Fruit fly (Drosophila melanogaster) whole organism, pupa: Measurements from ENCODE around the gene Prosalpha4T1.

Experiments used
- CG10348 ChIP-seq: fragments of 200-800 bp; sonication (Bioruptor generic); IDR thresholded peaks from 2 replicates; pipeline ENCODE4 v1.3.6; 2022; ENCODE audit warnings: missing biosample characterization, missing genetic modification characterization
- CG12605 ChIP-seq: fragments of 200-800 bp; sonication (Bioruptor generic); IDR thresholded peaks from 2 replicates; pipeline ENCODE4 v1.3.6; 2022; ENCODE audit warnings: missing biosample characterization, missing genetic modification characterization
- CG13204 ChIP-seq: fragments of 200-800 bp; sonication (Bioruptor generic); optimal IDR thresholded peaks from 2 replicates; lab custom pipeline; 2018; ENCODE audit warnings: missing biosample characterization, mild to moderate bottlenecking, missing genetic modification characterization, moderate library complexity
- CG14655 ChIP-seq: fragments of 200-800 bp; sonication (Bioruptor generic); optimal IDR thresholded peaks from 3 replicates; lab custom pipeline; 2017; ENCODE audit warnings: mild to moderate bottlenecking, missing biosample characterization, missing genetic modification reagents, missing genetic modification characterization
- CG15710 ChIP-seq: fragments of 200-800 bp; sonication (Bioruptor generic); optimal IDR thresholded peaks from 2 replicates; lab custom pipeline; 2018; ENCODE audit warnings: missing biosample characterization, mild to moderate bottlenecking, missing genetic modification characterization, moderate library complexity
- CG17806 ChIP-seq: fragments of 200-800 bp; sonication (Bioruptor generic); optimal IDR thresholded peaks from 2 replicates; lab custom pipeline; 2018; ENCODE audit warnings: missing biosample characterization, mild to moderate bottlenecking, missing genetic modification characterization, moderate library complexity
- CG32121 ChIP-seq: fragments of 200-800 bp; sonication (Bioruptor generic); IDR thresholded peaks from 2 replicates; pipeline ENCODE4 v1.3.6; 2022; ENCODE audit warnings: missing biosample characterization, missing genetic modification characterization
- CG34367 ChIP-seq: fragments of 200-800 bp; sonication (Bioruptor generic); optimal IDR thresholded peaks from 2 replicates; lab custom pipeline; 2018; ENCODE audit warnings: missing biosample characterization, mild to moderate bottlenecking, missing genetic modification characterization
- CG4496 ChIP-seq: fragments of 200-800 bp; sonication (Bioruptor generic); IDR thresholded peaks from 3 replicates; pipeline ENCODE4 v1.3.6; 2022; ENCODE audit warnings: missing biosample characterization, missing genetic modification characterization
- CG8159 ChIP-seq: fragments of 200-800 bp; sonication (Bioruptor generic); optimal IDR thresholded peaks from 3 replicates; lab custom pipeline; 2018; ENCODE audit warnings: missing biosample characterization, mild to moderate bottlenecking, missing genetic modification characterization, moderate library complexity
- CG8301 ChIP-seq: fragments of 200-800 bp; sonication (Bioruptor generic); optimal IDR thresholded peaks from 2 replicates; lab custom pipeline; 2018; ENCODE audit warnings: missing biosample characterization, mild to moderate bottlenecking, missing genetic modification characterization
- CG9948 ChIP-seq: fragments of 200-800 bp; sonication (Bioruptor generic); optimal IDR thresholded peaks from 2 replicates; lab custom pipeline; 2018; ENCODE audit warnings: missing biosample characterization, mild to moderate bottlenecking, missing genetic modification characterization, moderate library complexity
- D1 ChIP-seq: fragments of 200-800 bp; sonication (Bioruptor generic); optimal IDR thresholded peaks from 2 replicates; lab custom pipeline; 2018; ENCODE audit warnings: missing biosample characterization, mild to moderate bottlenecking, missing genetic modification characterization, moderate library complexity
- EcR ChIP-seq: fragments of 200-800 bp; sonication (Bioruptor generic); optimal IDR thresholded peaks from 3 replicates; lab custom pipeline; 2019; ENCODE audit warnings: missing biosample characterization, missing genetic modification characterization, mild to moderate bottlenecking, moderate library complexity, missing genetic modification reagents
- Ets98B ChIP-seq: fragments of 200-800 bp; sonication (Bioruptor generic); IDR thresholded peaks from 2 replicates; pipeline ENCODE4 v1.3.6; 2022; ENCODE audit warnings: missing biosample characterization, missing genetic modification characterization
- Pif1A ChIP-seq: fragments of 200-800 bp; sonication (Bioruptor generic); optimal IDR thresholded peaks from 3 replicates; lab custom pipeline; 2016; ENCODE audit warnings: missing biosample characterization, missing genetic modification characterization
- Pif1B ChIP-seq: fragments of 200-800 bp; sonication (Bioruptor generic); optimal IDR thresholded peaks from 3 replicates; lab custom pipeline; 2016; ENCODE audit warnings: missing biosample characterization, missing genetic modification characterization
- Snoo ChIP-seq: fragments of 200-800 bp; sonication (Bioruptor generic); optimal IDR thresholded peaks from 3 replicates; lab custom pipeline; 2017; ENCODE audit warnings: missing biosample characterization, mild to moderate bottlenecking, missing genetic modification characterization, inconsistent platforms
- fd96Ca ChIP-seq: fragments of 200-800 bp; sonication (Bioruptor generic); IDR thresholded peaks from 3 replicates; pipeline ENCODE4 v1.3.6; 2022; ENCODE audit warnings: missing biosample characterization, missing genetic modification characterization
- gl ChIP-seq: fragments of 200-800 bp; sonication (Bioruptor generic); optimal IDR thresholded peaks from 2 replicates; lab custom pipeline; 2018; ENCODE audit warnings: missing biosample characterization, mild to moderate bottlenecking, missing genetic modification characterization
- rn ChIP-seq: fragments of 200-800 bp; sonication (Bioruptor generic); IDR thresholded peaks from 2 replicates; pipeline ENCODE4 v1.3.6; 2022; ENCODE audit warnings: missing biosample characterization, missing genetic modification characterization

Prosalpha4T1 gene

DNA sequence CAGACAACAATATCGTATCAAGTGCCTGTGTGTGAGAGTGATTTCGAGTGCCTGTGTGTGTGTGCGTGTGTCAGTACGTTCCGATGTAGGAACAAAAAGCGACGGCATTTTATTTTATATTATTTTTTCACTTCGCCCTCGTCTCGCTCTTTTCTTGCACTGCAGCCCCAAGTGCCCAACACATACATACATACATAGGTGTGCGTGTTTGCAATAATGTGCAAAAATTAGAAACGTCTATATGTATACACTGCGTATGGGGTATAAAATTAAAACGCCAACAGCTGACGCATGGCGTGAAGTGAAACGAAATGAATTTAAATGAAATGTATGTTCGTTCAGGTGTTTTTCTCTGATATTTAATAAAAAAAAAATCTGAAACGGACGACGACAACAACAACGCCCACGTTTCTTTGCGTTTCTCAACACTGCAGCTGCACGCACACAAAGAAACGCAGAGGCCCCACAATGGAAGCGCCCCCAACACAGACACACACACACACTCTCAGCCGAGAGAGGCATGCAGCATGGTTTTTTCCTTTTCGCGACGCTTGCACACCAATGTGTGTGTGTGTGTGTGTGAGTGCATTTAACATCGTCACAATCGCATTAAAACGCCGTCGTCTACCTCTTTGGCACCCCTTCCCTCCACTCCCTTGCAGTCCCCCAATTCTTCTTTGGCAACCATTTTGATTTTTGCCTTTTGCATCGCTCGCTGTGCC is 35.0 kb upstream of the Prosalpha4T1 start:
- TF ChIP-seq Pif1A (GFP tag; lab: Kevin White, UChicago) (peak; percentile 69), CG4496 (GFP tag; lab: Robert Waterston, UW) (peak; percentile 36; the same call in 2 of the 3 replicates), CG15710 (tag; lab: Kevin White, UChicago) (peak; percentile 42), CG14655 (GFP tag; lab: Kevin White, UChicago) (peak; percentile 65), fd96Ca (peak; percentile 77; the same call in 2 of the 3 replicates), Ets98B (GFP tag; lab: Robert Waterston, UW) (peak; percentile 63), CG17806 (tag; lab: Kevin White, UChicago) (peak; percentile 34), CG9948 (tag; lab: Kevin White, UChicago) (peak; percentile 39), CG13204 (GFP tag; lab: Kevin White, UChicago) (peak; percentile 61), Pif1B (GFP tag; lab: Kevin White, UChicago) (peak; percentile 63), CG8301 (peak; percentile 51), CG32121 (peak; percentile 69), CG12605 (GFP tag; lab: Robert Waterston, UW) (peak; percentile 59), D1 (tag; lab: Kevin White, UChicago) (peak; percentile 15), gl (tag; lab: Kevin White, UChicago) (peak; percentile 28), CG10348 (GFP tag; lab: Robert Waterston, UW) (0 out of 2 replicates have a peak, but pooled peaks have one; percentile 10), EcR (no peak), CG8159 (tag; lab: Kevin White, UChicago) (peak; percentile 54), Snoo (tag; lab: Kevin White, UChicago) (peak; percentile 10), CG34367 (peak; percentile 21), rn (GFP tag; lab: Robert Waterston, UW) (no peak)
- TF ChIP-seq, all 21 proteins: peak for 19

DNA sequence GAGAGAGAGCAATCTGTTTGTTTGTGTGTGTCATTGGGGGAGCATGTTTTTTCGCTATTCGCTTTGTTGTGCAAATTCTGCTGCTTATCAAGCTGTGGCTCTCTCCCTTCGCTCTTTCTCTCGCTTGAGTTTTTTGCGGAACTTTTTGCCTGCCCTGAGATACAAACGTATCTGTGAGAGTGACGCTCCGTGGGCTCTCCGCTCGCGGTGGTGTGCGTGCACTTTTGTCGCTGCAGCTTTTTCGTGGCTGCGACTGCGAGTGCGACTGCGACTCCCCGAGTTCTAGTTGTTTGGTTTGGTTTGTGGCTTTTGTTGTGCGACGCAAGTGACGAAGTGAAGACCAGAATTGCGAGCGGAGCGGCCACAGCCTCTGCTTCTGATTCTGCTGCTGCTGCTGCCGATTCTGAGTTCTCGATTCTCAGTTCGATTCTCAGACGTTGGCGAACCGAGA is 33.8 kb upstream of the Prosalpha4T1 start:
- TF ChIP-seq CG12605 (GFP tag; lab: Robert Waterston, UW) (peak; percentile 85), CG4496 (GFP tag; lab: Robert Waterston, UW) (peak; percentile 86), CG34367 (no peak), fd96Ca (peak; percentile 95), EcR (peak; percentile 18), CG8159 (tag; lab: Kevin White, UChicago) (no peak), CG17806 (tag; lab: Kevin White, UChicago) (no peak), gl (tag; lab: Kevin White, UChicago) (no peak), CG13204 (GFP tag; lab: Kevin White, UChicago) (peak; percentile 82), Pif1B (GFP tag; lab: Kevin White, UChicago) (peak; percentile 60), Ets98B (GFP tag; lab: Robert Waterston, UW) (peak; percentile 96), rn (GFP tag; lab: Robert Waterston, UW) (no peak), CG8301 (no peak), CG32121 (peak; percentile 93), Snoo (tag; lab: Kevin White, UChicago) (peak; percentile 31), Pif1A (GFP tag; lab: Kevin White, UChicago) (no peak), CG9948 (tag; lab: Kevin White, UChicago) (no peak), CG14655 (GFP tag; lab: Kevin White, UChicago) (no peak), CG15710 (tag; lab: Kevin White, UChicago) (no peak)

dm6 chr3R:20782104-20782654 is 33.3 kb upstream of the Prosalpha4T1 start:
- peak; percentile 79 for TF ChIP-seq Snoo (tag; lab: Kevin White, UChicago)
- TF ChIP-seq CG13204 (GFP tag; lab: Kevin White, UChicago), result peak; percentile 67
- peak; percentile 61 for TF ChIP-seq CG12605 (GFP tag; lab: Robert Waterston, UW)
- TF ChIP-seq CG15710 (tag; lab: Kevin White, UChicago), result peak; percentile 94
- TF ChIP-seq CG8159 (tag; lab: Kevin White, UChicago), result peak; percentile 96
- peak; percentile 88 for TF ChIP-seq CG34367
- TF ChIP-seq CG17806 (tag; lab: Kevin White, UChicago), result peak; percentile 96
- peak; percentile 54 for TF ChIP-seq gl (tag; lab: Kevin White, UChicago)
- peak; percentile 81; the same call in 2 of the 3 replicates for TF ChIP-seq CG4496 (GFP tag; lab: Robert Waterston, UW)
- TF ChIP-seq CG8301, result peak; percentile 90
- TF ChIP-seq Pif1A (GFP tag; lab: Kevin White, UChicago), result peak; percentile 79
- TF ChIP-seq fd96Ca, result 0 out of 3 replicates have a peak, but pooled peaks have one; percentile 27
- TF ChIP-seq CG32121, result peak; percentile 65
- TF ChIP-seq CG10348 (GFP tag; lab: Robert Waterston, UW), result no peak
- TF ChIP-seq D1 (tag; lab: Kevin White, UChicago), result peak; percentile 93
- no peak for TF ChIP-seq EcR
- TF ChIP-seq Ets98B (GFP tag; lab: Robert Waterston, UW), result peak; percentile 30; the same call in 1 of the 2 replicates
- peak; percentile 96 for TF ChIP-seq CG14655 (GFP tag; lab: Kevin White, UChicago)
- TF ChIP-seq Pif1B (GFP tag; lab: Kevin White, UChicago), result peak; percentile 81
- TF ChIP-seq CG9948 (tag; lab: Kevin White, UChicago), result peak; percentile 97
- peak; percentile 8; the same call in 1 of the 2 replicates for TF ChIP-seq rn (GFP tag; lab: Robert Waterston, UW)
- TF ChIP-seq, all 21 proteins: peak for 19

DNA sequence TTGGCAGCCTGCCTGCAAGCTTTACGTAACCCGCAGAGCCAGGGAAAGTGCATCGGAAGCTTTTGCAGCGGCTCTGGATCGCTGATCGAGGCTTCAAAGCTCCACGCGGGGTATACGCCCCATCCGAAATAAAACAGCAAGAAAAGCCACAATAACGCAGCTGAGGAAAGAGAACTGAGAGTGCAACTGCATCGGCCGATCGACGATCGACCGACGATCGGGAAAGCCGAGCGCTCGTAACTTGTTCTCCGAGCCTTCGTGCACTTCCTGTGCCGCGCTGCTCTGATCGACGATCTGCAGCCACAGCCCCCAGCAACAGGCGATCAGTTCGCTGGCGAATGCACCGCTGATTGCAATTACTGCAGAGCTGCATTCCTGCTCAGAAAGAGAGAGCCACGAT is 31.1 kb upstream of the Prosalpha4T1 start:
- TF ChIP-seq CG4496 (GFP tag; lab: Robert Waterston, UW) (peak; percentile 91), CG32121 (peak; percentile 89), gl (tag; lab: Kevin White, UChicago) (peak; percentile 77), Pif1A (GFP tag; lab: Kevin White, UChicago) (peak; percentile 69), CG14655 (GFP tag; lab: Kevin White, UChicago) (peak; percentile 36), CG8301 (peak; percentile 30), CG8159 (tag; lab: Kevin White, UChicago) (peak; percentile 35), CG10348 (GFP tag; lab: Robert Waterston, UW) (no peak), fd96Ca (peak; percentile 82), CG13204 (GFP tag; lab: Kevin White, UChicago) (peak; percentile 95), CG17806 (tag; lab: Kevin White, UChicago) (peak; percentile 42), CG15710 (tag; lab: Kevin White, UChicago) (peak; percentile 43), CG34367 (peak; percentile 29), rn (GFP tag; lab: Robert Waterston, UW) (0 out of 2 replicates have a peak, but pooled peaks have one; percentile 8), D1 (tag; lab: Kevin White, UChicago) (no peak), CG12605 (GFP tag; lab: Robert Waterston, UW) (peak; percentile 84), CG9948 (tag; lab: Kevin White, UChicago) (no peak), Snoo (tag; lab: Kevin White, UChicago) (peak; percentile 48), Pif1B (GFP tag; lab: Kevin White, UChicago) (peak; percentile 62), EcR (peak; percentile 84), Ets98B (GFP tag; lab: Robert Waterston, UW) (peak; percentile 91)
- TF ChIP-seq, all 21 proteins: peak for 18
